Worm (Caenorhabditis elegans) whole organism, late embryonic: Measurements from ENCODE around the gene ptp-1.

Source experiments
- C08G9.2 ChIP-seq: sonication (generic microtip); optimal IDR thresholded peaks from 2 replicates; lab custom pipeline; 2016; ENCODE audit warnings: mild to moderate bottlenecking, missing genetic modification characterization, moderate library complexity, missing compliant biosample characterization
- C38D4.7 ChIP-seq: fragments of 200-800 bp; sonication (Bioruptor generic); optimal IDR thresholded peaks from 2 replicates; lab custom pipeline; 2018; ENCODE audit warnings: mild to moderate bottlenecking, missing genetic modification characterization, moderate library complexity, missing compliant biosample characterization
- K09A11.1 ChIP-seq: sonication (generic microtip); optimal IDR thresholded peaks from 2 replicates; lab custom pipeline; 2017; ENCODE audit warnings: antibody characterized with exemption, mild to moderate bottlenecking, missing genetic modification characterization, missing compliant biosample characterization; ENCODE audit not compliant: insufficient read depth
- T23F11.4 ChIP-seq: fragments of 200-800 bp; sonication (Bioruptor generic); optimal IDR thresholded peaks from 2 replicates; lab custom pipeline; 2018; ENCODE audit warnings: mild to moderate bottlenecking, missing genetic modification characterization, missing compliant biosample characterization
- ama-1 ChIP-seq: fragments of 150-350 bp; optimal IDR thresholded peaks from 2 replicates; lab custom pipeline; 2014
- ceh-14 ChIP-seq: sonication (generic microtip); optimal IDR thresholded peaks from 2 replicates; lab custom pipeline; 2016; ENCODE audit warnings: missing genotype, missing genetic modification characterization, missing compliant biosample characterization
- ceh-18 ChIP-seq: sonication (generic microtip); optimal IDR thresholded peaks from 2 replicates; lab custom pipeline; 2016; ENCODE audit warnings: missing genetic modification characterization, missing compliant biosample characterization
- ceh-19 ChIP-seq: fragments of 200-800 bp; sonication (Bioruptor generic); optimal IDR thresholded peaks from 2 replicates; lab custom pipeline; 2018; ENCODE audit warnings: mild to moderate bottlenecking, missing genetic modification characterization, missing compliant biosample characterization
- ceh-2 ChIP-seq: sonication (generic microtip); optimal IDR thresholded peaks from 2 replicates; lab custom pipeline; 2016; ENCODE audit warnings: missing genotype, missing genetic modification characterization, missing compliant biosample characterization
- ceh-22 ChIP-seq: sonication (generic microtip); optimal IDR thresholded peaks from 2 replicates; lab custom pipeline; 2017; ENCODE audit warnings: missing biosample characterization, missing genetic modification characterization
- ceh-24 ChIP-seq: sonication (generic microtip); optimal IDR thresholded peaks from 2 replicates; lab custom pipeline; 2016; ENCODE audit warnings: mild to moderate bottlenecking, missing genetic modification characterization, missing compliant biosample characterization
- ceh-30 ChIP-seq: fragments of 150-350 bp; optimal IDR thresholded peaks from 2 replicates; lab custom pipeline; 2014; ENCODE audit warnings: missing biosample characterization, missing genetic modification characterization
- ceh-34 ChIP-seq: sonication (generic microtip); optimal IDR thresholded peaks from 2 replicates; lab custom pipeline; 2016; ENCODE audit warnings: mild to moderate bottlenecking, missing genetic modification characterization, missing compliant biosample characterization
- ceh-45 ChIP-seq: fragments of 200-800 bp; sonication (Bioruptor generic); IDR thresholded peaks from 2 replicates; pipeline ENCODE4 v1.3.6; 2022; ENCODE audit warnings: missing genetic modification reagents, missing genetic modification characterization, missing compliant biosample characterization
- ceh-48 ChIP-seq: sonication (generic microtip); optimal IDR thresholded peaks from 2 replicates; lab custom pipeline; 2016; ENCODE audit warnings: missing genetic modification characterization, inconsistent platforms, missing compliant biosample characterization
- ceh-6 ChIP-seq: fragments of 200-800 bp; sonication (Bioruptor generic); optimal IDR thresholded peaks from 2 replicates; lab custom pipeline; 2018; ENCODE audit warnings: mild to moderate bottlenecking, missing genetic modification characterization, missing compliant biosample characterization
- ceh-9 ChIP-seq: sonication (generic microtip); optimal IDR thresholded peaks from 2 replicates; lab custom pipeline; 2016; ENCODE audit warnings: mild to moderate bottlenecking, missing genetic modification characterization, inconsistent platforms, missing compliant biosample characterization
- dmd-4 ChIP-seq: sonication (generic microtip); optimal IDR thresholded peaks from 2 replicates; lab custom pipeline; 2016; ENCODE audit warnings: borderline replicate concordance, missing genetic modification characterization, missing compliant biosample characterization
- dve-1 ChIP-seq: sonication (generic microtip); optimal IDR thresholded peaks from 2 replicates; lab custom pipeline; 2017; ENCODE audit warnings: antibody characterized with exemption, mild to moderate bottlenecking, missing genetic modification characterization, missing compliant biosample characterization
- elt-4 ChIP-seq: sonication (generic microtip); optimal IDR thresholded peaks from 2 replicates; lab custom pipeline; 2016; ENCODE audit warnings: missing genetic modification characterization, missing compliant biosample characterization
- ets-4 ChIP-seq: sonication (generic microtip); optimal IDR thresholded peaks from 2 replicates; lab custom pipeline; 2016; ENCODE audit warnings: missing genetic modification characterization, missing compliant biosample characterization
- eyg-1 ChIP-seq: sonication (generic microtip); optimal IDR thresholded peaks from 2 replicates; lab custom pipeline; 2016; ENCODE audit warnings: missing genotype, missing genetic modification characterization, missing compliant biosample characterization
- fax-1 ChIP-seq: sonication (generic microtip); optimal IDR thresholded peaks from 2 replicates; lab custom pipeline; 2016; ENCODE audit warnings: missing genotype, missing genetic modification characterization, missing compliant biosample characterization
- fkh-10 ChIP-seq: fragments of 150-350 bp; optimal IDR thresholded peaks from 2 replicates; lab custom pipeline; 2014; ENCODE audit warnings: missing biosample characterization, missing genetic modification reagents, missing genetic modification characterization
- fkh-6 ChIP-seq: sonication (generic microtip); optimal IDR thresholded peaks from 2 replicates; lab custom pipeline; 2016; ENCODE audit warnings: missing genetic modification characterization, missing compliant biosample characterization
- gmeb-2 ChIP-seq: sonication (generic microtip); optimal IDR thresholded peaks from 2 replicates; lab custom pipeline; 2016; ENCODE audit warnings: missing genetic modification characterization, inconsistent platforms, missing compliant biosample characterization
- hlh-15 ChIP-seq: sonication (generic microtip); optimal IDR thresholded peaks from 2 replicates; lab custom pipeline; 2016; ENCODE audit warnings: missing genetic modification characterization, missing compliant biosample characterization
- hlh-6 ChIP-seq: sonication (generic microtip); optimal IDR thresholded peaks from 2 replicates; lab custom pipeline; 2016; ENCODE audit warnings: missing genotype, missing genetic modification characterization, missing compliant biosample characterization
- lim-6 ChIP-seq: sonication (generic microtip); optimal IDR thresholded peaks from 2 replicates; lab custom pipeline; 2016; ENCODE audit warnings: missing genetic modification characterization, missing compliant biosample characterization
- lin-11 ChIP-seq: fragments of 200-800 bp; sonication (Bioruptor generic); optimal IDR thresholded peaks from 2 replicates; lab custom pipeline; 2018; ENCODE audit warnings: mild to moderate bottlenecking, missing genetic modification characterization, missing compliant biosample characterization
- madf-2 ChIP-seq: sonication (generic microtip); optimal IDR thresholded peaks from 2 replicates; lab custom pipeline; 2017; ENCODE audit warnings: missing genetic modification characterization, missing compliant biosample characterization
- mec-3 ChIP-seq: sonication (generic microtip); optimal IDR thresholded peaks from 2 replicates; lab custom pipeline; 2016; ENCODE audit warnings: borderline replicate concordance, missing genetic modification characterization, missing compliant biosample characterization
- nfya-1 ChIP-seq: sonication (generic microtip); optimal IDR thresholded peaks from 2 replicates; lab custom pipeline; 2017; ENCODE audit warnings: missing genetic modification characterization, mild to moderate bottlenecking, missing compliant biosample characterization, antibody characterized with exemption, moderate library complexity
- nhr-11 ChIP-seq: fragments of 150-350 bp; optimal IDR thresholded peaks from 2 replicates; lab custom pipeline; 2014; ENCODE audit warnings: missing biosample characterization, missing genetic modification characterization
- odd-2 ChIP-seq: sonication (generic microtip); optimal IDR thresholded peaks from 2 replicates; lab custom pipeline; 2017; ENCODE audit warnings: antibody characterized with exemption, mild to moderate bottlenecking, missing genetic modification characterization, missing compliant biosample characterization
- pag-3 ChIP-seq: sonication (generic microtip); optimal IDR thresholded peaks from 2 replicates; lab custom pipeline; 2016; ENCODE audit warnings: missing compliant biosample characterization, missing genetic modification characterization, borderline replicate concordance
- pax-1 ChIP-seq: fragments of 150-350 bp; optimal IDR thresholded peaks from 2 replicates; lab custom pipeline; 2014; ENCODE audit warnings: missing biosample characterization, missing genetic modification characterization
- pha-2 ChIP-seq: sonication (generic microtip); optimal IDR thresholded peaks from 2 replicates; lab custom pipeline; 2017; ENCODE audit warnings: mild to moderate bottlenecking, missing genetic modification characterization, missing compliant biosample characterization
- pha-4 ChIP-seq: fragments of 150-350 bp; optimal IDR thresholded peaks from 2 replicates; lab custom pipeline; 2018; ENCODE audit warnings: missing biosample characterization, missing genetic modification reagents, missing genetic modification characterization
- pqm-1 ChIP-seq: sonication (generic microtip); optimal IDR thresholded peaks from 2 replicates; lab custom pipeline; 2016; ENCODE audit warnings: missing genetic modification characterization, missing compliant biosample characterization
- pros-1 ChIP-seq: fragments of 150-350 bp; optimal IDR thresholded peaks from 2 replicates; lab custom pipeline; 2014; ENCODE audit warnings: missing biosample characterization, missing genetic modification reagents, missing genetic modification characterization
- ref-2 ChIP-seq: sonication (generic microtip); optimal IDR thresholded peaks from 2 replicates; lab custom pipeline; 2016; ENCODE audit warnings: missing genetic modification characterization, missing compliant biosample characterization
- sdc-2 ChIP-seq: sonication (generic microtip); optimal IDR thresholded peaks from 2 replicates; lab custom pipeline; 2016; ENCODE audit warnings: missing genotype, missing genetic modification characterization, missing compliant biosample characterization
- sox-2 ChIP-seq: fragments of 200-800 bp; sonication (Bioruptor generic); IDR thresholded peaks from 2 replicates; pipeline ENCODE4 v1.3.6; 2022; ENCODE audit warnings: missing genetic modification reagents, missing genetic modification characterization, missing compliant biosample characterization
- syd-9 ChIP-seq: sonication (generic microtip); optimal IDR thresholded peaks from 2 replicates; lab custom pipeline; 2016; ENCODE audit warnings: mild to moderate bottlenecking, missing genetic modification characterization, moderate library complexity, missing compliant biosample characterization
- tbx-2 ChIP-seq: sonication (generic microtip); optimal IDR thresholded peaks from 2 replicates; lab custom pipeline; 2016; ENCODE audit warnings: missing genetic modification characterization, missing compliant biosample characterization
- tbx-7 ChIP-seq: sonication (generic microtip); optimal IDR thresholded peaks from 2 replicates; lab custom pipeline; 2016; ENCODE audit warnings: missing genotype, missing genetic modification characterization, missing compliant biosample characterization
- ttx-3 ChIP-seq: sonication (generic microtip); optimal IDR thresholded peaks from 2 replicates; lab custom pipeline; 2016; ENCODE audit warnings: missing genetic modification reagents, missing genetic modification characterization, missing compliant biosample characterization
- unc-3 ChIP-seq, 2 experiments: fragments of 200-800 bp in 1 of 2; sonication (Bioruptor generic) in 1 of 2; sonication (generic microtip) in 1 of 2; conservative IDR thresholded peaks in 1 of 2; optimal IDR thresholded peaks in 1 of 2; 2 replicates each; pipeline versions ENCODE4 v1.3.6 to Lab custom; 2016 to 2022; ENCODE audit warnings: missing compliant biosample characterization in 2 of 2, missing genetic modification characterization in 2 of 2, missing genetic modification reagents in 1 of 2
- unc-42 ChIP-seq: sonication (generic microtip); optimal IDR thresholded peaks from 2 replicates; lab custom pipeline; 2016; ENCODE audit warnings: missing genotype, missing genetic modification characterization, missing compliant biosample characterization
- unc-55 ChIP-seq: sonication (generic microtip); optimal IDR thresholded peaks from 2 replicates; lab custom pipeline; 2017; ENCODE audit warnings: missing biosample characterization, missing genetic modification reagents, missing genetic modification characterization
- unc-86 ChIP-seq: sonication (generic microtip); optimal IDR thresholded peaks from 2 replicates; lab custom pipeline; 2016; ENCODE audit warnings: missing genetic modification characterization, missing compliant biosample characterization
- zip-5 ChIP-seq: sonication (generic microtip); optimal IDR thresholded peaks from 2 replicates; lab custom pipeline; 2016; ENCODE audit warnings: missing genetic modification characterization, missing compliant biosample characterization
- ztf-16 ChIP-seq: sonication (generic microtip); optimal IDR thresholded peaks from 2 replicates; lab custom pipeline; 2017; ENCODE audit warnings: missing genetic modification characterization, missing compliant biosample characterization

ptp-1 gene

ce11 chrIII:3601271-3601670 lies 10.7 kb downstream of the ptp-1 start:
- TF ChIP-seq pag-3 (no peak), unc-3 (GFP tag; conservative IDR thresholded peaks at IDR 0.05; lab: Robert Waterston, UW) (no peak), unc-3 (tag; optimal IDR thresholded peaks at IDR 0.05; lab: Kevin White, UChicago) (no peak), zip-5 (no peak), tbx-2 (tag; lab: Kevin White, UChicago) (no peak), mec-3 (tag; lab: Kevin White, UChicago) (peak; percentile 7), pha-2 (tag; lab: Kevin White, UChicago) (no peak), syd-9 (no peak), C08G9.2 (tag; lab: Kevin White, UChicago) (no peak), fkh-10 (no peak), C38D4.7 (GFP tag; lab: Kevin White, UChicago) (no peak), elt-4 (no peak), ama-1 (lab: Kevin White, UChicago) (no peak), gmeb-2 (tag; lab: Kevin White, UChicago) (no peak), lim-6 (no peak), ztf-16 (tag; lab: Kevin White, UChicago) (no peak), pax-1 (no peak), unc-55 (GFP tag; lab: Kevin White, UChicago) (peak; percentile 79), ceh-18 (tag; lab: Kevin White, UChicago) (peak; percentile 67), lin-11 (tag; lab: Kevin White, UChicago) (no peak), ets-4 (tag; lab: Kevin White, UChicago) (no peak), fkh-6 (tag; lab: Kevin White, UChicago) (peak; percentile 18), ceh-24 (tag; lab: Kevin White, UChicago) (no peak), dmd-4 (tag; lab: Kevin White, UChicago) (no peak), nhr-11 (tag; lab: Kevin White, UChicago) (no peak), K09A11.1 (tag; lab: Kevin White, UChicago) (no peak), madf-2 (tag; lab: Kevin White, UChicago) (no peak), ceh-14 (tag; lab: Kevin White, UChicago) (peak; percentile 4), odd-2 (tag; lab: Kevin White, UChicago) (no peak), pros-1 (tag; lab: Kevin White, UChicago) (no peak), ceh-19 (GFP tag; lab: Kevin White, UChicago) (no peak), ref-2 (tag; lab: Kevin White, UChicago) (peak; percentile 21), nfya-1 (peak; percentile 15), T23F11.4 (GFP tag; lab: Kevin White, UChicago) (no peak), pha-4 (tag; lab: Kevin White, UChicago) (no peak), ceh-45 (no peak), hlh-15 (tag; lab: Kevin White, UChicago) (no peak), pqm-1 (no peak), unc-86 (no peak), ceh-48 (tag; lab: Kevin White, UChicago) (no peak), ceh-6 (GFP tag; lab: Kevin White, UChicago) (no peak), ceh-34 (tag; lab: Kevin White, UChicago) (no peak), ceh-2 (no peak), eyg-1 (tag; lab: Kevin White, UChicago) (no peak), sdc-2 (no peak), sox-2 (GFP tag; lab: Robert Waterston, UW) (no peak), unc-42 (tag; lab: Kevin White, UChicago) (peak; percentile 8), dve-1 (tag; lab: Kevin White, UChicago) (no peak), ceh-30 (tag; lab: Kevin White, UChicago) (no peak), ttx-3 (no peak), fax-1 (tag; lab: Kevin White, UChicago) (no peak), ceh-22 (tag; lab: Kevin White, UChicago) (no peak), ceh-9 (no peak), hlh-6 (tag; lab: Kevin White, UChicago) (no peak), tbx-7 (no peak)
